Fruit fly (Drosophila melanogaster) whole organism, wandering third instar larva: ENCODE data around the gene CG11504.

ENCODE experiments used
- Abd-B ChIP-seq: fragments of >200 bp; optimal IDR thresholded peaks from 2 replicates; lab custom pipeline; 2017; ENCODE audit warnings: missing biosample characterization, missing genetic modification characterization
- CG32264 ChIP-seq: fragments of 200-800 bp; sonication (Bioruptor generic); optimal IDR thresholded peaks from 2 replicates; lab custom pipeline; 2016; ENCODE audit warnings: missing biosample characterization, missing genetic modification characterization
- CG9705 ChIP-seq: fragments of 200-800 bp; sonication (Bioruptor generic); optimal IDR thresholded peaks from 2 replicates; lab custom pipeline; 2018; ENCODE audit warnings: missing biosample characterization, mild to moderate bottlenecking, missing genetic modification characterization
- Dfd ChIP-seq: fragments of >200 bp; optimal IDR thresholded peaks from 2 replicates; lab custom pipeline; 2017; ENCODE audit warnings: missing biosample characterization, missing genetic modification characterization
- Dif ChIP-seq: fragments of 200-275, 200-300 bp; sonication (Bioruptor generic); optimal IDR thresholded peaks from 2 replicates; lab custom pipeline; 2018; ENCODE audit warnings: missing biosample characterization, missing genetic modification characterization; ENCODE audit not compliant: partially characterized antibody
- GATAd ChIP-seq: sonication (Bioruptor generic); optimal IDR thresholded peaks from 2 replicates; lab custom pipeline; 2016; ENCODE audit warnings: missing biosample characterization, missing genetic modification characterization
- HLH106 ChIP-seq: fragments of 200-800 bp; optimal IDR thresholded peaks from 3 replicates; lab custom pipeline; 2019; ENCODE audit warnings: missing biosample characterization, mild to moderate bottlenecking, missing genetic modification characterization, moderate library complexity
- Hnf4 ChIP-seq: fragments of 200-800 bp; sonication (Bioruptor generic); optimal IDR thresholded peaks from 2 replicates; lab custom pipeline; 2016; ENCODE audit warnings: missing biosample characterization, mild to moderate bottlenecking, missing genetic modification characterization
- Hr83 ChIP-seq: fragments of 200-300 bp; sonication (Bioruptor generic); optimal IDR thresholded peaks from 2 replicates; lab custom pipeline; 2016; ENCODE audit warnings: missing biosample characterization, mild to moderate bottlenecking, missing genetic modification characterization, moderate library complexity; ENCODE audit not compliant: poor library complexity, severe bottlenecking
- Myc ChIP-seq: fragments of >200 bp; optimal IDR thresholded peaks from 2 replicates; lab custom pipeline; 2017
- N ChIP-seq: fragments of >200 bp; optimal IDR thresholded peaks from 2 replicates; lab custom pipeline; 2018; ENCODE audit warnings: missing biosample characterization, missing external identifiers, missing genetic modification characterization
- OdsH ChIP-seq: fragments of 200-800 bp; sonication (Bioruptor generic); optimal IDR thresholded peaks from 2 replicates; lab custom pipeline; 2016; ENCODE audit warnings: missing biosample characterization, mild to moderate bottlenecking, missing genetic modification characterization
- Rel ChIP-seq, 2 experiments: fragments of 200-800 bp; sonication (Bioruptor generic) in 1 of 2; optimal IDR thresholded peaks; 2 replicates in 1 of 2; 3 replicates in 1 of 2; lab custom pipeline; 2016 to 2019; ENCODE audit warnings: mild to moderate bottlenecking in 2 of 2, missing biosample characterization in 2 of 2, missing genetic modification characterization in 2 of 2, moderate library complexity in 1 of 2
- Sp1 ChIP-seq: fragments of 200-800 bp; sonication (Bioruptor generic); optimal IDR thresholded peaks from 3 replicates; lab custom pipeline; 2019; ENCODE audit warnings: missing biosample characterization, mild to moderate bottlenecking, missing genetic modification characterization, moderate library complexity
- Vsx2 ChIP-seq: fragments of 200-300, 225-300 bp; sonication (Bioruptor generic); optimal IDR thresholded peaks from 2 replicates; lab custom pipeline; 2018; ENCODE audit warnings: missing biosample characterization, missing genetic modification characterization; ENCODE audit not compliant: partially characterized antibody
- br ChIP-seq: fragments of 200-800 bp; sonication (Bioruptor generic); optimal IDR thresholded peaks from 2 replicates; lab custom pipeline; 2016; ENCODE audit warnings: missing biosample characterization, missing genetic modification characterization
- brk ChIP-seq: fragments of 200-800 bp; sonication (Bioruptor generic); optimal IDR thresholded peaks from 2 replicates; lab custom pipeline; 2016; ENCODE audit warnings: missing biosample characterization, mild to moderate bottlenecking, missing genetic modification characterization
- dl ChIP-seq, 2 experiments: fragments of 175-275, 200-275 bp in 1 of 2; fragments of 200-275 bp in 1 of 2; sonication (Bioruptor generic); optimal IDR thresholded peaks; lab custom pipeline; 2018; ENCODE audit warnings: mild to moderate bottlenecking in 2 of 2, missing biosample characterization in 2 of 2, missing genetic modification characterization in 2 of 2, moderate library complexity in 2 of 2; ENCODE audit not compliant: partially characterized antibody in 2 of 2, insufficient read depth in 1 of 2
- dmrt93B ChIP-seq: fragments of 200-800 bp; sonication (Bioruptor generic); optimal IDR thresholded peaks from 2 replicates; lab custom pipeline; 2018; ENCODE audit warnings: missing biosample characterization, mild to moderate bottlenecking, missing genetic modification characterization
- dsf ChIP-seq: sonication (Bioruptor generic); optimal IDR thresholded peaks from 2 replicates; lab custom pipeline; 2016; ENCODE audit warnings: missing biosample characterization, missing genetic modification characterization, borderline replicate concordance
- foxo ChIP-seq, 2 experiments: fragments of 200-800 bp; sonication (Bioruptor generic); optimal IDR thresholded peaks; 2 replicates in 1 of 2; 3 replicates in 1 of 2; lab custom pipeline; 2016 to 2017; ENCODE audit warnings: missing biosample characterization in 2 of 2, missing genetic modification characterization in 2 of 2
- fru ChIP-seq: fragments of 200-800 bp; sonication (Bioruptor generic); optimal IDR thresholded peaks from 3 replicates; lab custom pipeline; 2016; ENCODE audit warnings: missing biosample characterization, mild to moderate bottlenecking, missing genetic modification characterization
- h ChIP-seq: fragments of 200-800 bp; sonication (Bioruptor generic); optimal IDR thresholded peaks from 3 replicates; lab custom pipeline; 2016; ENCODE audit warnings: missing biosample characterization, mild to moderate bottlenecking, missing genetic modification characterization
- pan ChIP-seq: fragments of >200 bp; optimal IDR thresholded peaks from 2 replicates; lab custom pipeline; 2017
- psq ChIP-seq: fragments of 200-800 bp; sonication (Bioruptor generic); optimal IDR thresholded peaks from 3 replicates; lab custom pipeline; 2017; ENCODE audit warnings: missing biosample characterization, mild to moderate bottlenecking, missing genetic modification characterization, moderate library complexity
- rgr ChIP-seq: fragments of 200-800 bp; sonication (Bioruptor generic); optimal IDR thresholded peaks from 3 replicates; lab custom pipeline; 2016; ENCODE audit warnings: missing biosample characterization, mild to moderate bottlenecking, missing genetic modification characterization
- sage ChIP-seq: fragments of 200-800 bp; sonication (Bioruptor generic); optimal IDR thresholded peaks from 2 replicates; lab custom pipeline; 2016; ENCODE audit warnings: missing biosample characterization, mild to moderate bottlenecking, missing genetic modification characterization
- sv ChIP-seq: fragments of 200-800 bp; sonication (Bioruptor generic); optimal IDR thresholded peaks from 3 replicates; lab custom pipeline; 2016; ENCODE audit warnings: missing biosample characterization, missing genetic modification characterization
- usp ChIP-seq: fragments of >200 bp; optimal IDR thresholded peaks from 2 replicates; lab custom pipeline; 2017; ENCODE audit warnings: missing biosample characterization, missing genetic modification characterization
- woc ChIP-seq: sonication (Bioruptor generic); optimal IDR thresholded peaks from 2 replicates; lab custom pipeline; 2016; ENCODE audit warnings: missing biosample characterization, mild to moderate bottlenecking, missing genetic modification characterization

The CG11504 gene

DNA sequence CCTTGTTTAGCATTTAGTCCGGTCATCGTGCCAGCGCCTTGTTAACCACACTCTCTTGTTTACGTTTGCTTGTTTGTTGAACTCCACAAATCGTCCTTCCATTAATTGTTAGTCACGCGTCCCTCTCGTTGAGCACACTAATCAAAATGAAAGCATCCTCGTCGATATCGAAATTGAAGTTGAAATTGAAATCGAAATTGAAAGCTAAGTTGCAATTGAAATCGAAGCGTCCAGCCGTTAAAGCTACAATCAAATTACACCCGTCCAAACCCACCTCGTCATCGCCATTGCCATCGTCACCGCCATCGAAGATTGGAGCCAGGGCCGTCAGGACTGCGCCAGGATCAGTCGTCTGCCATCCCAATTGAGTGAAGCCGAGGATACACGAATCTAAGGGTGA lies 25.7 kb downstream of the CG11504 start:
- TF ChIP-seq Hr83 (GFP tag; lab: Kevin White, UChicago), result no peak
- no peak for TF ChIP-seq Myc (lab: Kevin White, UChicago)
- TF ChIP-seq sv (GFP tag; lab: Kevin White, UChicago), result no peak
- TF ChIP-seq, all 38 proteins: peak for 0

DNA sequence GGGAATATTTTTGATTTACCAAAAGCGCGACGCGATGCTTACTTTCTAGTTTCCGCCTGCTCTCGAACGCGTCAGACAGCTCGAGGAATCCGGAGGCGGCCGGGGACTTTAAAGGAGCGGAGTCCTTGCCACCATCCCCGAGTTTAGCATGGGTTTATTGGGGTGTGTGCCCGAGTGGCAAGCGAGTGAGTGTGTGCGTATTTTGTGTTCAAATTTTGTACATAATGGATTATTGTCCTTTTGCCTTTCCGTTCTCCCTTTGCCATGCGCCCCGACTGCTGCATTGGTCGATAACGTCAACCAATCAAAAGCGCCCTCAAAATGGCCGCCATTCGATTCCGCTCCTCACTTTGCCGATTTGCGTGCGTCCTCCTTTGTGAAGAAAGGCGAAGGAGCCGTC lies 32.4 kb downstream of the CG11504 start:
- TF ChIP-seq Vsx2 (GFP tag; lab: Kevin White, UChicago), result no peak
- TF ChIP-seq Hnf4, result no peak

DNA sequence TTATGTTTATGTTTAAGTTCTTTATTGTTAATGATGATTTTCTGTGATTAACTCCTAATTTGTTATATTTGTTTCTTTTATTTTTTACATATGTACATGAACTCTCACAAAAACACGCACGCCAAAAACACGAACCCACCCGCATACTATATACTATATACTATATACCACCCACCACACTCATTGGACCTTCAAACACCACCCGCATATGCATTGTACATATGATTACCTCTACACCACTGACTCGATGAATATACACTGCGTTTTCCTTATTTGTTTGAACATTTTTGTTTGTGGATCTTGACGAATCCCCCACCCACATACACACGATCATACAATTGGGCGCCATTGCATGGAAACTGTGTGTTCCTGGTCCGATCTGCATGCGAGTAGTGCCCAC lies 34.6 kb downstream of the CG11504 start:
- no peak for TF ChIP-seq Rel (GFP tag; optimal IDR thresholded peaks at IDR 0.05; lab: Kevin White, UChicago)
- no peak for TF ChIP-seq Rel (tag; optimal IDR thresholded peaks at IDR 0.05; lab: Kevin White, UChicago)
- TF ChIP-seq CG9705, result no peak
- no peak for TF ChIP-seq GATAd
- no peak for TF ChIP-seq CG32264 (GFP tag; lab: Kevin White, UChicago)
- no peak for TF ChIP-seq Vsx2 (GFP tag; lab: Kevin White, UChicago)
- TF ChIP-seq, all 38 proteins: peak for 0

DNA sequence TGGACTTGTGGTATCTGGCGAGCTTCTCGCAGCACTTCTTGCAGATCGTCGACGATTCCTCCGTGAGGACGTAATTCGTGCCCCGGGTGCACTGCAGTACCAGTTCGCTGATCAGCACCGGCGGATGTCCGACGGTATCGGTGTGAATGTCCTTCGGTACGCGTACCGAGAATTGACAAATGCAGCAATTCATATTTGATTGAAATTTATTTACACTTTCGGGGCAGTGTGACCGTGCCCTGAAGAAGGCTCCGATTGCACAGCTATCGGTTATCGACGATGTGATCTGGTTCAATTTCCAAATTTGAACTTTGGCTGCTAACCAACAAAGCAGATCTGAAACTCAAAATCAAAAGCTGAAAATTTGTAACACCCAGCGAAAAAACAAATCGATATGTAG lies 38.9 kb downstream of the CG11504 start, which contains the start of gene ZIPIC:
Gene ZIPIC (minus strand): TSS at position 262 of the 400 bp plus-strand sequence.
- TF ChIP-seq woc (GFP tag; lab: Kevin White, UChicago) (no peak), Sp1 (GFP tag; lab: Kevin White, UChicago) (no peak), rgr (no peak), usp (GFP tag; lab: Kevin White, UChicago) (no peak), OdsH (no peak)

DNA sequence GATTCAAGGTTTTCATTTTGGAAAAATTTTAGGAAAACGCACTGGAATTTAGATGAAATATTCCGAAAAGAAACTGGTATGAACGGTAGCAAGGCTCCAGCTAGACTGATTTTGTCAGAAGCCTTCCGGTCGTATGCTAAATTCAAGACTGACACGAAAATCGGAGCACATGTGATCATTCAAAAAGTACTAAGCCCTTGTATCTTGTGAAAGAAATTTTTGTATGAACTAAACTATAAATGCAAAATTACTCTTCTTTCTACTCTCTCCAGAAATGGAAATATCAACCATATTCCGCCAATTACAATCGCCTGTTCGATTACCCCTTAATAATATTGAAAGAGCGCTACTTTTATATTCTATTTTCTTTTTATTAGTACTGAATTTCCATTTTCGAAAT lies 39.9 kb downstream of the CG11504 start, which contains the start of gene ocn:
Gene ocn (minus strand): TSS at position 101 of the 400 bp plus-strand sequence.
- TF ChIP-seq pan (lab: Kevin White, UChicago), result no peak
- no peak for TF ChIP-seq Rel (GFP tag; optimal IDR thresholded peaks at IDR 0.05; lab: Kevin White, UChicago)
- TF ChIP-seq Rel (tag; optimal IDR thresholded peaks at IDR 0.05; lab: Kevin White, UChicago), result no peak
- no peak for TF ChIP-seq GATAd
- TF ChIP-seq dmrt93B, result no peak
- TF ChIP-seq Hr83 (GFP tag; lab: Kevin White, UChicago), result no peak
- TF ChIP-seq OdsH, result no peak
- no peak for TF ChIP-seq HLH106

DNA sequence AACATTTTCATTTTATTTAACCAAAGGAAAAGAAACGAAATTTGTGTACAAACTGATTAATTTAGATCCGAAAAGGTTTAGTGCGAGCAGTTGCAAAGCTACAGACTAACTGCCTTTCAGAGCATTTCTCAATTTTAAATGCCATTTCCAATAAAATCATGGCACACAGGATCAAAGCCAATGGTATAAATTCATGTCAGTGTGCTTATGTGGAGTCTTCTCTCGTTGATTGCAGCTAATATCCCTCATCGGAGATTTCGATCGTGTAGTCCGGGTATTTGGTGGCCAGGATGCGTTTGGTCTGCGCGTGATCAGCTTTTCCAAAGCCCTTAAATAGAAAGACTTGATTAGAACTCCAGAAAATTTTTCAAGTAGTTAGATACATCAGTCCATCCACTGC lies 40.9 kb downstream of the CG11504 start, which contains the start of gene janB:
Gene janB (minus strand): TSS at position 101 of the 400 bp plus-strand sequence.
- TF ChIP-seq br (GFP tag; lab: Kevin White, UChicago) (no peak), CG9705 (no peak), psq (GFP tag; lab: Kevin White, UChicago) (no peak), brk (no peak), Hr83 (GFP tag; lab: Kevin White, UChicago) (no peak), dmrt93B (no peak), foxo (GFP tag; optimal IDR thresholded peaks at IDR 0.05; lab: Kevin White, UChicago) (no peak), Myc (lab: Kevin White, UChicago) (no peak), Sp1 (GFP tag; lab: Kevin White, UChicago) (no peak), dl (GFP tag; optimal IDR thresholded peaks at IDR 0.05; lab: Kevin White, UChicago; ENCODE audit: insufficient read depth in 1 of 2, partially characterized antibody in 2 of 2) (no peak), fru (GFP tag; lab: Kevin White, UChicago) (no peak), OdsH (no peak), N (GFP tag; lab: Kevin White, UChicago) (no peak), Dfd (GFP tag; lab: Kevin White, UChicago) (no peak), Abd-B (GFP tag; lab: Kevin White, UChicago) (no peak), Dif (GFP tag; lab: Kevin White, UChicago) (no peak), dsf (no peak), h (GFP tag; lab: Kevin White, UChicago) (no peak), sage (GFP tag; lab: Kevin White, UChicago) (no peak), Rel (GFP tag; optimal IDR thresholded peaks at IDR 0.05; lab: Kevin White, UChicago) (no peak), Rel (tag; optimal IDR thresholded peaks at IDR 0.05; lab: Kevin White, UChicago) (no peak)
